Worm (Caenorhabditis elegans) whole organism, L1 larva: ENCODE data around the gene cdr-7.

Source experiments
- aly-2 ChIP-seq: fragments of 150-350 bp; optimal IDR thresholded peaks from 2 replicates; lab custom pipeline; 2014; ENCODE audit warnings: missing biosample characterization, missing genetic modification characterization
- ama-1 ChIP-seq: fragments of 150-350 bp; optimal IDR thresholded peaks from 2 replicates; lab custom pipeline; 2014
- ceh-63 ChIP-seq: fragments of 200-800 bp; sonication (Bioruptor generic); optimal IDR thresholded peaks from 2 replicates; lab custom pipeline; 2018; ENCODE audit warnings: mild to moderate bottlenecking, missing genetic modification characterization, missing compliant biosample characterization
- fkh-10 ChIP-seq: sonication (generic microtip); optimal IDR thresholded peaks from 2 replicates; lab custom pipeline; 2017; ENCODE audit warnings: missing biosample characterization, missing genetic modification reagents, missing genetic modification characterization
- fos-1 ChIP-seq: fragments of 150-350 bp; optimal IDR thresholded peaks from 2 replicates; lab custom pipeline; 2014; ENCODE audit warnings: missing biosample characterization, missing genetic modification characterization
- lin-13 ChIP-seq: fragments of 150-350 bp; optimal IDR thresholded peaks from 2 replicates; lab custom pipeline; 2014; ENCODE audit warnings: missing biosample characterization, missing genetic modification reagents, missing genetic modification characterization
- mdl-1 ChIP-seq, 2 experiments: fragments of 150-350 bp; optimal IDR thresholded peaks; 2 replicates each; lab custom pipeline; 2014 to 2017; ENCODE audit warnings: missing biosample characterization in 2 of 2, missing genetic modification characterization in 2 of 2, inconsistent platforms in 1 of 2
- nhr-76 ChIP-seq: sonication (generic microtip); optimal IDR thresholded peaks from 2 replicates; lab custom pipeline; 2017; ENCODE audit warnings: missing biosample characterization, missing genetic modification characterization
- nhr-90 ChIP-seq: sonication (generic microtip); optimal IDR thresholded peaks from 2 replicates; lab custom pipeline; 2016; ENCODE audit warnings: mild to moderate bottlenecking, missing genetic modification characterization, missing compliant biosample characterization; ENCODE audit not compliant: poor library complexity
- sox-4 ChIP-seq: sonication (generic microtip); optimal IDR thresholded peaks from 2 replicates; lab custom pipeline; 2016; ENCODE audit warnings: missing genetic modification characterization, missing compliant biosample characterization
- sptf-1 ChIP-seq: fragments of 150-350 bp; optimal IDR thresholded peaks from 2 replicates; lab custom pipeline; 2014; ENCODE audit warnings: missing biosample characterization, missing genetic modification characterization
- unc-130 ChIP-seq: fragments of 150-350 bp; optimal IDR thresholded peaks from 2 replicates; lab custom pipeline; 2017; ENCODE audit warnings: missing biosample characterization, missing genetic modification characterization, inconsistent platforms
- unc-62 ChIP-seq: fragments of 150-350 bp; optimal IDR thresholded peaks from 2 replicates; lab custom pipeline; 2014; ENCODE audit warnings: missing biosample characterization, missing genetic modification reagents, missing genetic modification characterization
- ztf-11 ChIP-seq, 2 experiments: sonication (generic microtip); optimal IDR thresholded peaks; 2 replicates each; lab custom pipeline; 2016 to 2017; ENCODE audit warnings: missing genetic modification characterization in 2 of 2, missing biosample characterization in 1 of 2, missing compliant biosample characterization in 1 of 2

DNA sequence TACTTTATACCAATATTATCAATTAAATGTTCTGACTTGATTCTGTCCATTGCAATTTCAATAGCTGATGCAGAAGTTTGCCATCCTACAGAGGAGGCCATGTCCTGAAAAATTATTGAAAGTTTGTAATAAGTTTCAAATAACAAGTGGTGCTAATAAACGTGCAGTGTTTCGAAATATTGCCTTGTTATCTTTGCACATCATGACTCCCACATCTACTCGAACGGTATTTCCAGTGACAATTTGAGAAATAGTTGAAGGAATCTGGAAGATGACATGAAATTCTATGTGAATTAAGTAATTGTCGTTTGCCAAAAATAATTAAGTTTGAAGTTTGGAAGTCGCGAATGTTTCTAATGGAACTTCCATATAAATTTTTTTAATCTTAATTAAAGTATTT is 42.5 kb downstream of the cdr-7 start, which contains the start of gene gcy-13:
- TF ChIP-seq mdl-1 (tag; optimal IDR thresholded peaks at IDR 0.05; lab: Kevin White, UChicago) (no peak), nhr-76 (tag; lab: Kevin White, UChicago) (no peak), ceh-63 (GFP tag; lab: Kevin White, UChicago) (no peak), nhr-90 (tag; lab: Kevin White, UChicago) (no peak), lin-13 (GFP tag; lab: Kevin White, UChicago) (no peak), aly-2 (tag; lab: Kevin White, UChicago) (no peak), ama-1 (lab: Kevin White, UChicago) (no peak), unc-62 (GFP tag; lab: Kevin White, UChicago) (no peak), sptf-1 (tag; lab: Kevin White, UChicago) (no peak), fos-1 (tag; lab: Kevin White, UChicago) (no peak), sox-4 (tag; lab: Kevin White, UChicago) (no peak), fkh-10 (GFP tag; lab: Kevin White, UChicago) (no peak), unc-130 (no peak), ztf-11 (tag; optimal IDR thresholded peaks at IDR 0.05; lab: Kevin White, UChicago) (no peak)
